Worm (Caenorhabditis elegans): ENCODE measurements around the gene D1086.17.

Gene D1086.17

ce11 chrV:14085589-14085988 lies 17.9 kb downstream of the D1086.17 start, which contains the start of gene D1086.18:
Gene D1086.18, plus strand, starts transcription at chrV:14085889.
- TF ChIP-seq egl-44 (GFP tag; IDR thresholded peaks at IDR 0.05): no peak
- TF ChIP-seq let-526 (GFP tag; IDR thresholded peaks at IDR 0.05): no peak
- no peak for TF ChIP-seq attf-6 (GFP tag; IDR thresholded peaks at IDR 0.05)

DNA sequence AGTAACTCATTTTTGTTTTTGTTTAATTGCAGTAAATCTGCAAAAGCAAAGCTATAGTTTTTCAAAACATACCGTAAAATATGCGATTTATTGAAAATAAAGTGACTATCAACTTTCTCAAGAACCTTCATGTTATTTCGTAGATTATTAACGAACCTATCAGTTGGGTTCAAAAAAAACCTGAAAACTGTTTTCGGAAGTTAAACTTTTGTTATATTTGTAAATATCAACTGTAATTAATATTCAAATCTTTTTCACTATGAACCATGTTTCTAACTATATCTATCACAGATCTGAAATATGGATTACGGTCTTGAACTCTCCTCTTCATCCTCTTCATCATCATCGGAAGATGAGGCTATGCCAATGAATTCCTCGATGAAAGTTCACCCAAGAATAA lies 20.4 kb downstream of the D1086.17 start, which contains the start of gene D1086.19:
TSS of gene D1086.19 (plus strand) at position 301 of the 400 bp plus-strand sequence.
- TF ChIP-seq F39B2.1 (GFP tag; IDR thresholded peaks at IDR 0.05): no peak
- TF ChIP-seq ztf-3 (GFP tag; optimal IDR thresholded peaks at IDR 0.05): no peak
- no peak for TF ChIP-seq lin-26 (GFP tag; IDR thresholded peaks at IDR 0.05)
- no peak for TF ChIP-seq repo-1 (tag; optimal IDR thresholded peaks at IDR 0.05)
- TF ChIP-seq hmg-20 (GFP tag; IDR thresholded peaks at IDR 0.05): no peak
- no peak for TF ChIP-seq cebp-2 (GFP tag; IDR thresholded peaks at IDR 0.05)
- no peak for TF ChIP-seq madf-3 (GFP tag; IDR thresholded peaks at IDR 0.05)
- no peak for TF ChIP-seq lin-35 (GFP tag; optimal IDR thresholded peaks at IDR 0.05)
- TF ChIP-seq C06A6.2 (GFP tag; conservative IDR thresholded peaks at IDR 0.05): no peak
- TF ChIP-seq nhr-120 (GFP tag; IDR thresholded peaks at IDR 0.05): no peak
- TF ChIP-seq sea-2 (GFP tag; IDR thresholded peaks at IDR 0.05): no peak
- TF ChIP-seq F57C9.4 (tag; optimal IDR thresholded peaks at IDR 0.05): no peak
- TF ChIP-seq K12H6.12 (tag; optimal IDR thresholded peaks at IDR 0.05): no peak
- TF ChIP-seq tlf-1 (GFP tag; optimal IDR thresholded peaks at IDR 0.05): no peak
- TF ChIP-seq Y56A3A.18 (GFP tag; IDR thresholded peaks at IDR 0.05): no peak
- TF ChIP-seq F57A8.1 (GFP tag; optimal IDR thresholded peaks at IDR 0.05): no peak
- TF ChIP-seq F23B12.7 (tag; optimal IDR thresholded peaks at IDR 0.05; ENCODE audit: insufficient read depth): no peak
- no peak for TF ChIP-seq ztf-25 (GFP tag; IDR thresholded peaks at IDR 0.05)
- TF ChIP-seq ceh-27 (GFP tag; optimal IDR thresholded peaks at IDR 0.05): no peak

DNA sequence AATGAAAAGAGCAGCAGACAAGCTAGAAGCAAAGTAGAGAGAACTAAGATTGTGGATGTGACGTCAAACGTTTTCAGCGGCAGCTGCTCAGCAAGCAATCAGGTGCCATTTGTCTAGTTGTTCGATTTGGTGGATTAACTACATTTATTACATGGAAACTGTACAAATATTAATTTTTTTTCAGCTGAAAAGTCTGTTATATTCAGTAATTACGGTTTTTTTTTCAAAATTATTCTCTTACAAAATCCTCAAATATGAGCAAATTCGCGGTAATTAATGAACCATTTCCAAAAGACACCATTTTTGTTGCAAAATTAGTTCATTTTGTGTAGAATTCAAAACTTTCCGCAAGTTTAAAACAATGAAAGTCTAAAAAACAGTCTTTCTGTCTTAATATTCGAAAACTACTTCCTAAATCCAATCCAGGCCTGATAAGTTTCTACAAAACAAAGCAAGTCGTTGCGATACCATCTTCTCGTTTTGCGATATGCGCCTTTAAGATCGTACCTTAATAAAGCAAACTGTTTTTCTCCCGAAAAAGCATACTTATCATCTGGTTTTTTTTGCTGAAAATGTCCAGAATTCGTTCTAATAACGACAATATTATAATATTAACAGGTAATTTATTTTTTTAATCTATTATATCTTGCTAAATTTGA lies 22.8 kb downstream of the D1086.17 start, which contains the start of the genes D1086.5 and him-5:
TSS of gene D1086.5 (minus strand) at position 51 of the 659 bp plus-strand sequence.
TSS of gene him-5 (plus strand) at position 118 of the 659 bp plus-strand sequence.
- TF ChIP-seq lir-1 (GFP tag; conservative IDR thresholded peaks at IDR 0.05): no peak
- TF ChIP-seq T07F8.4 (tag; optimal IDR thresholded peaks at IDR 0.05): no peak
- TF ChIP-seq pha-4 (tag; optimal IDR thresholded peaks at IDR 0.05): no peak
- TF ChIP-seq cebp-2 (GFP tag; IDR thresholded peaks at IDR 0.05): no peak
- no peak for TF ChIP-seq B0019.2 (GFP tag; conservative IDR thresholded peaks at IDR 0.05)
- peak; percentile 79 for TF ChIP-seq F33H1.4 (GFP tag; IDR thresholded peaks at IDR 0.05)
- no peak for TF ChIP-seq F22D6.2 (tag; optimal IDR thresholded peaks at IDR 0.05)
- no peak for TF ChIP-seq dpff-1 (tag; optimal IDR thresholded peaks at IDR 0.05)
- TF ChIP-seq atf-7 (tag; optimal IDR thresholded peaks at IDR 0.05): no peak
- TF ChIP-seq lsl-1 (GFP tag; optimal IDR thresholded peaks at IDR 0.05): peak; percentile 89
- no peak for TF ChIP-seq mxl-1 (tag; optimal IDR thresholded peaks at IDR 0.05)
- TF ChIP-seq madf-8 (GFP tag; conservative IDR thresholded peaks at IDR 0.05): peak; percentile 88
- TF ChIP-seq snpc-1.1 (tag; optimal IDR thresholded peaks at IDR 0.05; ENCODE audit: insufficient read depth): peak; percentile 37
- TF ChIP-seq F10E7.11 (tag; optimal IDR thresholded peaks at IDR 0.05): no peak
- no peak for TF ChIP-seq snpc-4 (GFP tag; optimal IDR thresholded peaks at IDR 0.05)
- peak in 1 of 4 experiments; percentile 30 for TF ChIP-seq snpc-4 (tag; optimal IDR thresholded peaks at IDR 0.05)
- no peak for TF ChIP-seq hlh-26 (GFP tag; conservative IDR thresholded peaks at IDR 0.05)
- TF ChIP-seq pbrm-1 (GFP tag; IDR thresholded peaks at IDR 0.05): no peak
- no peak for TF ChIP-seq snpc-1.3 (tag; optimal IDR thresholded peaks at IDR 0.05; ENCODE audit: insufficient read depth)
- no peak for TF ChIP-seq nhr-179 (tag; optimal IDR thresholded peaks at IDR 0.05)
- peak; percentile 86 for TF ChIP-seq madf-6 (GFP tag; IDR thresholded peaks at IDR 0.05)
- no peak for TF ChIP-seq hmg-1.2 (GFP tag; IDR thresholded peaks at IDR 0.05)
- TF ChIP-seq unc-62 (GFP tag; optimal IDR thresholded peaks at IDR 0.05): no peak
- no peak for TF ChIP-seq ekl-4 (GFP tag; IDR thresholded peaks at IDR 0.05)
- no peak for TF ChIP-seq lsy-27 (tag; optimal IDR thresholded peaks at IDR 0.05; ENCODE audit: borderline replicate concordance, insufficient read depth)
